Worm (Caenorhabditis elegans) whole organism, L4 larva: ENCODE results near the gene pars-1.

Source experiments
- R02D3.7 ChIP-seq: fragments of 150-350 bp; sonication (generic microtip); optimal IDR thresholded peaks from 3 replicates; lab custom pipeline; 2014; ENCODE audit warnings: missing biosample characterization, missing genetic modification characterization
- dve-1 ChIP-seq: sonication (generic microtip); optimal IDR thresholded peaks from 2 replicates; lab custom pipeline; 2017; ENCODE audit warnings: antibody characterized with exemption, mild to moderate bottlenecking, missing genetic modification characterization, missing compliant biosample characterization; ENCODE audit not compliant: insufficient read depth
- fos-1 ChIP-seq: fragments of 150-350 bp; optimal IDR thresholded peaks from 2 replicates; lab custom pipeline; 2014; ENCODE audit warnings: missing biosample characterization, missing genetic modification characterization
- nhr-237 ChIP-seq: sonication (generic microtip); optimal IDR thresholded peaks from 2 replicates; lab custom pipeline; 2017; ENCODE audit warnings: missing biosample characterization, missing genetic modification characterization
- php-3 ChIP-seq: fragments of 200-800 bp; sonication (Bioruptor generic); IDR thresholded peaks from 2 replicates; pipeline ENCODE4 v1.3.6; 2022; ENCODE audit warnings: missing genetic modification reagents, missing genetic modification characterization, missing compliant biosample characterization
- skn-1 ChIP-seq: fragments of 150-350 bp; optimal IDR thresholded peaks from 2 replicates; lab custom pipeline; 2014; ENCODE audit warnings: missing biosample characterization, missing genetic modification characterization
- unc-62 ChIP-seq, 3 experiments: fragments of 150-350 bp in 1 of 3; sonication (generic microtip); optimal IDR thresholded peaks in 2 of 3; peaks in 1 of 3; 1 replicate in 1 of 3; 2 replicates in 2 of 3; lab custom pipeline; 2014 to 2017; ENCODE audit warnings: missing biosample characterization in 3 of 3, missing genetic modification characterization in 3 of 3, missing genetic modification reagents in 3 of 3, missing genotype in 1 of 3

DNA sequence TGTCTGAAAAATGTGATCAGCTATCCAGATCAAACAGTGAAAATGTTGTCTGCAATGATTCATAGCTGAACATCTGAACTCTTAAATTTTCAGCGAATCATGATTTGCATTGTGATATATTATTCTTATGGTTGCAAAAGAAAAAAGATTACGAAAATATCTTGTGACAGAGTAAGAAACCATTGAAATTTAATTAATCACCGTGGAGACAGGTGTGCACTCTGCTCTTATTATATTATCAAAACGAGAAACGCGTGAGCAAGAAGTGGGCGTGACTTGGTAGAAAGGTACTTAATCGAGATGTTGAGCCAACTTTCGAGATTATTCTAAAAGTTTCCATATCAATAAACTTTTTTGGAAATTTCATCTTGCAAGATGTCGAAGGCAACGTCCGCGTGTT, 4.2 kb downstream of the pars-1 start, which contains the start of gene osm-10:
- TF ChIP-seq skn-1 (tag; lab: Kevin White, UChicago), result no peak
- no peak for TF ChIP-seq fos-1 (tag; lab: Kevin White, UChicago)
- TF ChIP-seq R02D3.7 (tag; lab: Kevin White, UChicago), result no peak
- no peak for TF ChIP-seq php-3 (GFP tag; lab: Robert Waterston, UW)
- no peak for TF ChIP-seq unc-62 (GFP tag; optimal IDR thresholded peaks at IDR 0.05 in 1 of 2; lab: Kevin White, UChicago)
- TF ChIP-seq unc-62 (tag; optimal IDR thresholded peaks at IDR 0.05; lab: Kevin White, UChicago), result no peak
- TF ChIP-seq dve-1 (tag; lab: Kevin White, UChicago), result no peak
- TF ChIP-seq nhr-237 (tag; lab: Kevin White, UChicago), result no peak
